Worm (Caenorhabditis elegans) whole organism, L3 larva: ENCODE data around the gene pfn-3.
A peak's percentile ranks its signal among the peaks of the same experiment; 100 is the strongest.

Experiments used
- R02D3.7 ChIP-seq: fragments of 150-350 bp; optimal IDR thresholded peaks from 2 replicates; lab custom pipeline; 2014; ENCODE audit warnings: missing biosample characterization, missing genetic modification characterization
- ZK546.5 ChIP-seq: sonication (generic microtip); optimal IDR thresholded peaks from 2 replicates; lab custom pipeline; 2017; ENCODE audit warnings: missing biosample characterization, missing genetic modification characterization
- aly-2 ChIP-seq: fragments of 150-350 bp; optimal IDR thresholded peaks from 2 replicates; lab custom pipeline; 2014; ENCODE audit warnings: missing biosample characterization, missing genetic modification characterization
- ama-1 ChIP-seq: fragments of 150-350 bp; optimal IDR thresholded peaks from 2 replicates; lab custom pipeline; 2018
- ceh-16 ChIP-seq: sonication (generic microtip); optimal IDR thresholded peaks from 2 replicates; lab custom pipeline; 2017; ENCODE audit warnings: missing biosample characterization, missing genetic modification characterization
- egl-27 ChIP-seq: sonication (generic microtip); optimal IDR thresholded peaks from 4 replicates; lab custom pipeline; 2017; ENCODE audit warnings: missing biosample characterization, missing genetic modification reagents, missing genetic modification characterization
- egl-5 ChIP-seq: fragments of 150-350 bp; optimal IDR thresholded peaks from 2 replicates; lab custom pipeline; 2017; ENCODE audit warnings: missing biosample characterization, missing genetic modification reagents, missing genetic modification characterization, inconsistent platforms
- elt-1 ChIP-seq: fragments of 150-350 bp; optimal IDR thresholded peaks from 2 replicates; lab custom pipeline; 2014; ENCODE audit warnings: missing biosample characterization, missing genetic modification characterization
- elt-2 ChIP-seq: sonication (generic microtip); optimal IDR thresholded peaks from 2 replicates; lab custom pipeline; 2016; ENCODE audit warnings: missing genetic modification reagents, mild to moderate bottlenecking, missing genetic modification characterization, missing compliant biosample characterization
- elt-3 ChIP-seq, 3 experiments: fragments of 150-350 bp in 1 of 3; sonication (generic microtip) in 2 of 3; optimal IDR thresholded peaks; 2 replicates in 2 of 3; 4 replicates in 1 of 3; lab custom pipeline; 2014 to 2017; ENCODE audit warnings: missing biosample characterization in 3 of 3, missing genetic modification characterization in 3 of 3
- eor-1 ChIP-seq, 2 experiments: fragments of 150-350 bp; optimal IDR thresholded peaks; 2 replicates each; lab custom pipeline; 2014 to 2018; ENCODE audit warnings: missing biosample characterization in 2 of 2, missing genetic modification characterization in 2 of 2
- fkh-10 ChIP-seq: sonication (generic microtip); optimal IDR thresholded peaks from 2 replicates; lab custom pipeline; 2017; ENCODE audit warnings: missing biosample characterization, missing genetic modification reagents, missing genetic modification characterization
- fkh-2 ChIP-seq: fragments of 150-350 bp; optimal IDR thresholded peaks from 2 replicates; lab custom pipeline; 2014; ENCODE audit warnings: missing biosample characterization, missing genetic modification reagents, missing genetic modification characterization
- hmg-11 ChIP-seq: sonication (generic microtip); optimal IDR thresholded peaks from 2 replicates; lab custom pipeline; 2016; ENCODE audit warnings: missing genetic modification characterization, missing compliant biosample characterization
- jun-1 ChIP-seq: fragments of 150-350 bp; optimal IDR thresholded peaks from 2 replicates; lab custom pipeline; 2014; ENCODE audit warnings: missing biosample characterization, missing genetic modification reagents, missing genetic modification characterization
- lin-39 ChIP-seq: fragments of 150-350 bp; optimal IDR thresholded peaks from 2 replicates; lab custom pipeline; 2018; ENCODE audit warnings: missing biosample characterization, missing genetic modification reagents, missing genetic modification characterization
- lsy-12 ChIP-seq: sonication (generic microtip); optimal IDR thresholded peaks from 2 replicates; lab custom pipeline; 2016; ENCODE audit warnings: mild to moderate bottlenecking, missing genetic modification characterization, missing compliant biosample characterization
- mml-1 ChIP-seq: fragments of 150-350 bp; sonication (generic microtip); optimal IDR thresholded peaks from 3 replicates; lab custom pipeline; 2014; ENCODE audit warnings: missing biosample characterization, missing genetic modification characterization
- nhr-23 ChIP-seq: fragments of 150-350 bp; optimal IDR thresholded peaks from 2 replicates; lab custom pipeline; 2014; ENCODE audit warnings: missing biosample characterization, missing genetic modification reagents, missing genetic modification characterization
- nhr-237 ChIP-seq: fragments of 150-350 bp; optimal IDR thresholded peaks from 2 replicates; lab custom pipeline; 2014; ENCODE audit warnings: missing biosample characterization, missing genetic modification characterization
- nhr-28 ChIP-seq: fragments of 150-350 bp; optimal IDR thresholded peaks from 2 replicates; lab custom pipeline; 2014; ENCODE audit warnings: missing biosample characterization, missing genetic modification characterization
- nhr-43 ChIP-seq: sonication (generic microtip); optimal IDR thresholded peaks from 2 replicates; lab custom pipeline; 2016; ENCODE audit warnings: mild to moderate bottlenecking, missing genetic modification characterization, missing compliant biosample characterization; ENCODE audit not compliant: poor library complexity, severe bottlenecking
- nhr-67 ChIP-seq: fragments of 150-350 bp; optimal IDR thresholded peaks from 2 replicates; lab custom pipeline; 2014; ENCODE audit warnings: missing biosample characterization, missing genetic modification characterization
- nhr-77 ChIP-seq: fragments of 150-350 bp; optimal IDR thresholded peaks from 2 replicates; lab custom pipeline; 2014; ENCODE audit warnings: missing biosample characterization, missing genetic modification characterization
- pha-4 ChIP-seq: fragments of 150-350 bp; optimal IDR thresholded peaks from 2 replicates; lab custom pipeline; 2014; ENCODE audit warnings: missing biosample characterization, missing genetic modification reagents, missing genetic modification characterization
- pqm-1 ChIP-seq: fragments of 150-350 bp; optimal IDR thresholded peaks from 2 replicates; lab custom pipeline; 2017; ENCODE audit warnings: missing biosample characterization, missing genetic modification characterization, inconsistent platforms
- sea-2 ChIP-seq: fragments of 150-350 bp; sonication (generic microtip); optimal IDR thresholded peaks from 4 replicates; lab custom pipeline; 2014; ENCODE audit warnings: missing biosample characterization, missing genetic modification reagents, missing genetic modification characterization
- skn-1 ChIP-seq: fragments of 150-350 bp; optimal IDR thresholded peaks from 2 replicates; lab custom pipeline; 2014; ENCODE audit warnings: missing biosample characterization, missing genetic modification characterization
- snpc-4 ChIP-seq: fragments of 150-350 bp; optimal IDR thresholded peaks from 2 replicates; lab custom pipeline; 2014; ENCODE audit warnings: missing biosample characterization, missing genetic modification characterization
- tbx-2 ChIP-seq: sonication (generic microtip); optimal IDR thresholded peaks from 2 replicates; lab custom pipeline; 2016; ENCODE audit warnings: mild to moderate bottlenecking, missing genetic modification characterization, missing compliant biosample characterization
- zag-1 ChIP-seq: fragments of 150-350 bp; optimal IDR thresholded peaks from 2 replicates; lab custom pipeline; 2014; ENCODE audit warnings: missing biosample characterization, missing genetic modification characterization
- ztf-11 ChIP-seq: fragments of 150-350 bp; optimal IDR thresholded peaks from 2 replicates; lab custom pipeline; 2014; ENCODE audit warnings: missing biosample characterization, missing genetic modification characterization
- ztf-4 ChIP-seq: fragments of 150-350 bp; optimal IDR thresholded peaks from 2 replicates; lab custom pipeline; 2014; ENCODE audit warnings: missing biosample characterization, missing genetic modification characterization

Gene pfn-3

ce11 chrX:1117252-1117651 lies 36.8 kb upstream of the pfn-3 start:
- TF ChIP-seq zag-1 (tag; lab: Kevin White, UChicago) (no peak), elt-2 (tag; lab: Kevin White, UChicago) (peak; percentile 48), pqm-1 (tag; lab: Kevin White, UChicago) (peak; percentile 29)
- TF ChIP-seq, all 47 proteins: peak for 2

- no peak for TF ChIP-seq skn-1 (tag; lab: Kevin White, UChicago)
- TF ChIP-seq ZK546.5: no peak
- no peak for TF ChIP-seq nhr-23 (tag; lab: Kevin White, UChicago)
- no peak for TF ChIP-seq mml-1
- TF ChIP-seq R02D3.7 (tag; lab: Kevin White, UChicago): no peak
- no peak for TF ChIP-seq aly-2
- TF ChIP-seq eor-1 (tag; optimal IDR thresholded peaks at IDR 0.05; lab: Kevin White, UChicago): no peak
- no peak for TF ChIP-seq egl-5 (tag; lab: Kevin White, UChicago)
- no peak for TF ChIP-seq pqm-1 (tag; lab: Kevin White, UChicago)
- TF ChIP-seq elt-2 (tag; lab: Kevin White, UChicago): no peak
- no peak for TF ChIP-seq nhr-237 (tag; lab: Kevin White, UChicago)
- TF ChIP-seq hmg-11 (tag; lab: Kevin White, UChicago): no peak
- no peak for TF ChIP-seq elt-3 (tag; optimal IDR thresholded peaks at IDR 0.05; lab: Kevin White, UChicago)
- no peak for TF ChIP-seq sea-2 (GFP tag; lab: Kevin White, UChicago)
- TF ChIP-seq fkh-2 (tag; lab: Kevin White, UChicago): no peak
- no peak for TF ChIP-seq jun-1 (tag; lab: Kevin White, UChicago)
- TF ChIP-seq, all 47 proteins: peak for 0
Observed at ce11 chrX:1115207-1115606, 34.8 kb upstream of the pfn-3 start.

ce11 chrX:1111603-1112002 lies 31.2 kb upstream of the pfn-3 start, which contains the start of gene C05D9.3:
TSS of gene C05D9.3 (plus strand) at chrX:1111903.
- no peak for TF ChIP-seq R02D3.7 (tag; lab: Kevin White, UChicago)
- no peak for TF ChIP-seq tbx-2 (tag; lab: Kevin White, UChicago)
- TF ChIP-seq fkh-10 (GFP tag; lab: Kevin White, UChicago): no peak
- TF ChIP-seq ceh-16 (tag; lab: Kevin White, UChicago): no peak
- TF ChIP-seq snpc-4 (tag; lab: Kevin White, UChicago): no peak
- TF ChIP-seq nhr-28 (tag; lab: Kevin White, UChicago): no peak
- TF ChIP-seq nhr-23 (tag; lab: Kevin White, UChicago): no peak
- TF ChIP-seq zag-1 (tag; lab: Kevin White, UChicago): no peak
- TF ChIP-seq ama-1: no peak
- TF ChIP-seq ztf-4 (tag; lab: Kevin White, UChicago): no peak
- TF ChIP-seq elt-2 (tag; lab: Kevin White, UChicago): no peak
- TF ChIP-seq nhr-67 (tag; lab: Kevin White, UChicago): no peak
- TF ChIP-seq nhr-43 (tag; lab: Kevin White, UChicago): no peak
- TF ChIP-seq elt-3 (tag; optimal IDR thresholded peaks at IDR 0.05; lab: Kevin White, UChicago): no peak
- TF ChIP-seq egl-5 (tag; lab: Kevin White, UChicago): no peak
- no peak for TF ChIP-seq lsy-12 (tag; lab: Kevin White, UChicago)
- no peak for TF ChIP-seq egl-27 (tag; lab: Kevin White, UChicago)
- no peak for TF ChIP-seq mml-1
- TF ChIP-seq nhr-77 (tag; lab: Kevin White, UChicago): no peak

- TF ChIP-seq jun-1 (tag; lab: Kevin White, UChicago) (no peak), lin-39 (tag; lab: Kevin White, UChicago) (peak; percentile 41)
Observed at ce11 chrX:1110723-1111122, 30.3 kb upstream of the pfn-3 start.

ce11 chrX:1108874-1109273 lies 28.4 kb upstream of the pfn-3 start:
- TF ChIP-seq sea-2 (GFP tag; lab: Kevin White, UChicago) (no peak), pha-4 (no peak), lin-39 (tag; lab: Kevin White, UChicago) (peak; percentile 84), fkh-10 (GFP tag; lab: Kevin White, UChicago) (no peak), snpc-4 (tag; lab: Kevin White, UChicago) (no peak), ztf-11 (no peak), elt-1 (no peak)
- TF ChIP-seq, all 47 proteins: peak for 1
